Worm (Caenorhabditis elegans): ENCODE measurements around the gene F49E8.7.

ce11 chrIV:7559237-7559636 is 3.1 kb upstream of the F49E8.7 start:
- TF ChIP-seq Y53G8AR.9 (GFP tag; conservative IDR thresholded peaks at IDR 0.05), result no peak
- TF ChIP-seq ceh-27 (GFP tag; optimal IDR thresholded peaks at IDR 0.05), result no peak
- no peak for TF ChIP-seq Y79H2A.3 (GFP tag; conservative IDR thresholded peaks at IDR 0.05)
- TF ChIP-seq ama-1 (optimal IDR thresholded peaks at IDR 0.05), result no peak
- TF ChIP-seq ama-1 (GFP tag; optimal IDR thresholded peaks at IDR 0.05), result no peak
- no peak for TF ChIP-seq ceh-40 (GFP tag; IDR thresholded peaks at IDR 0.05)

Measured in whole organism, young adult.